Fruit fly (Drosophila melanogaster) Kc167 (cell line): ENCODE results near the gene CG33271.

ENCODE experiments used
- Myc ChIP-seq: fragments of >200 bp; optimal IDR thresholded peaks from 2 replicates; lab custom pipeline; 2017; ENCODE audit warnings: missing external identifiers
- Sin3A ChIP-seq: fragments of >200 bp; optimal IDR thresholded peaks from 2 replicates; lab custom pipeline; 2018; ENCODE audit warnings: missing external identifiers
- h ChIP-seq: fragments of >200 bp; optimal IDR thresholded peaks from 3 replicates; lab custom pipeline; 2018; ENCODE audit warnings: missing external identifiers
- insv ChIP-seq: fragments of >200 bp; optimal IDR thresholded peaks from 3 replicates; lab custom pipeline; 2018; ENCODE audit warnings: missing external identifiers
- psq ChIP-seq: fragments of >200 bp; optimal IDR thresholded peaks from 2 replicates; lab custom pipeline; 2017; ENCODE audit warnings: missing external identifiers
- ttk ChIP-seq: sonication (Bioruptor generic); optimal IDR thresholded peaks from 2 replicates; lab custom pipeline; 2017; ENCODE audit warnings: missing external identifiers

dm6 chr3L:11554796-11555195, 22.5 kb downstream of the CG33271 start:
- TF ChIP-seq psq (lab: Kevin White, UChicago) (no peak), ttk (no peak), h (lab: Kevin White, UChicago) (no peak), insv (lab: Kevin White, UChicago) (no peak), Sin3A (no peak), Myc (lab: Kevin White, UChicago) (no peak)
